Fruit fly (Drosophila melanogaster): Measurements from ENCODE around the gene ScpX.

ScpX gene

DNA sequence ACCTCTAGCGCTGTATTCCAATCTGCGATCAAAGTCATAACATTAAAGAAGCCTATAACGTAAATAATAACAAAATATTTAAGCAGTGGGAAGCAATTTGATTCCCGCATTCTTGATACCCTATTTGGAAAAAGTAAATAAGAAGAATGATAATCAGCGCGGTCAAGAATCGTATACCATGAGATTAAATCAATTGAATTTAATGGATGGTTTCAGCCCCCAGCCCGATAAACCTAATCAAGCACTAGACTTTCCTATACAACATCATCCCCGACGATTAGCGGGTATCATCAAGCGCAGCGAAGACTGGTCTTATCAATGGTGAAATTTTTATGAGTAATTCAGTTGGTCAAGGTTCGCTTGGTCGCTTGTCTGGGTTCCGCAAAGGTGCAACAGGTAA lies 12.5 kb downstream of the ScpX start:
- no peak for TF ChIP-seq noc (tag; optimal IDR thresholded peaks at IDR 0.05)

DNA sequence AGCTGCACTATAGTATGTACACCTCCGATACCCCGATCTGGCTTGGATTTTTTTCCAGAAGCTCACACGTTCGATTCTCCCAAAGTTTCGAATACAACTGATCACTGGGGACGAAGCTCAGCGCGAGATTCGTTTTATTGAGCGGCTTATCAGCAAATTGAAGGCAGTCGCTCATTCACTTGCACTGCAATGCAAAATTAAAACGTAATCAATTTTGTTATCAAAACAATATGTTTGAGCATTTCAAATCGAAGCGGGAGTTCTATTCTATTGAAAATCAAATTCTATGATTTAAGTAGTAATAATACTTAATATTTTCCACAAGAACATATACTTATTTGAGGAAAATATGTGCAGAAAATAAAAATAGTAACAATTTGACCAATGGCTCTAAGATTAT lies 13.4 kb downstream of the ScpX start, which contains the start of gene CG33120:
CG33120 (minus strand) TSS at position 101 of the 400 bp plus-strand sequence.
- TF ChIP-seq noc (tag; optimal IDR thresholded peaks at IDR 0.05): no peak

DNA sequence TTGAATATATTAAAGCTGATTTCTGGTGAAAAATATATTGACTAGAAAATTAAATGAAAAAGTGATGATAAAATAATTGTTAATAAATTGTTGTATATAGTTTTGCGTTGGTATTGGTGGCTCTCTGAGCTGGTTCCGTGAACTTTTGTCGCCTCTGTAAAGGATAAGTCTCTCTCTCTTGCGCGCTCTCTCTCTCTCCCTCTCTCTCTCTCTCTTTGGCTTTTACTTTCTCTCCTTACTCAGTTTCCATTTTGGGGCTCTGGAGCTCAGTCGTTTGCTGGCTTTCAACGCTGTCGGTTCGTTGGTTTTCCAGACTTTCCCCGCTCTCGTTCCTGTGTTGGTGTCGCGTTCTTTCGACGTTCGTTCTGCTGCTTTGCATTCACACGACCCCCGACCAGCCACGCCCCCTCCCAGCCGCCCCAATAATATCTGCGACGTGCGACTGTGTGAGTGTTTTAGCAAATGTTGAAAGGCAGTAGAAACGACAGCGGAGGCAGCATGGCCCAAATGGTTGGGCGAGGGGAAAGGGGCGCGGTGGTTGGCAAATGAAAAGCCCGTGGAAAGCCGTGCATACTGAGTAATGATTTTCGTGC lies 14.0 kb downstream of the ScpX start, which contains the start of gene CG17321:
CG17321 (plus strand) TSS at position 268 of the 593 bp plus-strand sequence.
- no peak for TF ChIP-seq noc (tag; optimal IDR thresholded peaks at IDR 0.05)

DNA sequence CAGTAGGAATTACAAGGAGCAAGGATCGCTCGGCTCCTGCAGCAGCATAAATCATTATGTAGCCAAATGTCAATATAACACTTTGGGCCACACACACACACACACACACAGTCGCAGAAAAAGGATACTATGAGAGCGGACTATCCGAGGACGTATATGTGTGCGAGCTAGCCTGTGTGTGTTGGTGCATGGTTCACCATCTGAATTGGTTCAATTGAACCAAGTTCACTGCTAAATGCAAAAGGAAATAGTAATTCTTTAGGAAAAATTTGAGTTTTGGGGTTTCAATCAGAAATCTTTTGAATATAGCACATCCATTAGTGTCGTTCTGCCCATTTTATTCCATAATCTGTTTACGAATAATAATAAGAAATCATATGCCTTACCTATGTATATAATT lies 15.1 kb downstream of the ScpX start:
- no peak for TF ChIP-seq noc (tag; optimal IDR thresholded peaks at IDR 0.05)

DNA sequence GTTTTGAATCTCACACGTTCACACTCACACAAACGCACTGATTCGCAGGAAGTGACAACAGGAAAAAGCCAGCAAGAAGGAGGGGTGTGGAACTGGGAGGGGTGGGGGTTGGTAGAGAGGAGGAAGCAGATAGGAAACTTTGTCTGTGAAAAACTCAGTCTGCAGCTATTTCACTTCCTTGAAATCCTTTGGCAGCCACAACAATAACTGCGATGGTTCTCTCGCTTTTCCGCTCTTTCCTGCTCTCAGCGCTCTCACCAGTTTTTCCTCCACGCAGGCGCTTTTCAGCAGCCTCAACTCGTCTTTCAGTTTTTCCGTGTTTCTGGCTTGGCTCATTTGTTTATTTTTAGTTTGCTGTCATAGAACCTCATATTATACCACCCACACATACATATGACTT lies 15.8 kb downstream of the ScpX start:
- no peak for TF ChIP-seq noc (tag; optimal IDR thresholded peaks at IDR 0.05)

DNA sequence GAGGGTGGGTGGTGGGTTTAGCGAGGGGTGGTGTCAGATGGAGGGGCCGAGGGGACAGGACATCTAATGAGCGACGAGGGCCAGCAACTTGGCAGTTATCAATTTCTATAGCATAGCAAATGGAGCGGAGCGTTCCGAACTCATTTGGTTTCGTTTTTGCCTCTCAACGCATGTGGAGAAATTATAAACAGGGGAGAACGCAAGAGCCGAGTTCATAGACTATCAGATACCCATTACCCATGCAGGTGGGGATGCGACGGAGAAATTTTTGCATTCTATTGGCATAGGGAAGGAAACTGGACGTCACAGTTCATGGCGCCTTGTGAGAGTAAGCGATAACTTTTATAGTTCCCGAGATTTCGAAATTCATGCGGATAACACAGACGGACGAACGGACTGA lies 21.2 kb downstream of the ScpX start:
- TF ChIP-seq noc (tag; optimal IDR thresholded peaks at IDR 0.05): no peak

DNA sequence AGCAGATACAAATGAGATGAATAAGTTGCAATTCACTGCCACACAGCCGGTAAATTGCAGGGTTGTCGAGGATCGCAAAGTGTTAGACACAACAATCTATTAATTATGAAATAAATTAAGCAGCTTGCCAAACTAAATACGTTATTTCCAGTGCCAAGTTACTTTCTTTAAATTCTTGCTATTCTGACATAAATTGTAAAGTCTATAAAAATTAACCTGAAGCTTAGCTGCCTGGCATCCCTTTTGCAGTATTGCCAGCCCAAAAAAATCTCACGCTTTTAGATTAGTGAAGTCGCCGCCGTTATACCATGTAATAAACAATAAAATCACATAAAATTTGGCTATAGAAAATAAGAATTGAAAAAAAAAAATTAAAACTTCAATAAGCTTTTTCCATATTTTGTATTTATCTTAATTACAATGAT lies 26.6 kb downstream of the ScpX start:
- TF ChIP-seq noc (tag; optimal IDR thresholded peaks at IDR 0.05): peak; percentile 96

DNA sequence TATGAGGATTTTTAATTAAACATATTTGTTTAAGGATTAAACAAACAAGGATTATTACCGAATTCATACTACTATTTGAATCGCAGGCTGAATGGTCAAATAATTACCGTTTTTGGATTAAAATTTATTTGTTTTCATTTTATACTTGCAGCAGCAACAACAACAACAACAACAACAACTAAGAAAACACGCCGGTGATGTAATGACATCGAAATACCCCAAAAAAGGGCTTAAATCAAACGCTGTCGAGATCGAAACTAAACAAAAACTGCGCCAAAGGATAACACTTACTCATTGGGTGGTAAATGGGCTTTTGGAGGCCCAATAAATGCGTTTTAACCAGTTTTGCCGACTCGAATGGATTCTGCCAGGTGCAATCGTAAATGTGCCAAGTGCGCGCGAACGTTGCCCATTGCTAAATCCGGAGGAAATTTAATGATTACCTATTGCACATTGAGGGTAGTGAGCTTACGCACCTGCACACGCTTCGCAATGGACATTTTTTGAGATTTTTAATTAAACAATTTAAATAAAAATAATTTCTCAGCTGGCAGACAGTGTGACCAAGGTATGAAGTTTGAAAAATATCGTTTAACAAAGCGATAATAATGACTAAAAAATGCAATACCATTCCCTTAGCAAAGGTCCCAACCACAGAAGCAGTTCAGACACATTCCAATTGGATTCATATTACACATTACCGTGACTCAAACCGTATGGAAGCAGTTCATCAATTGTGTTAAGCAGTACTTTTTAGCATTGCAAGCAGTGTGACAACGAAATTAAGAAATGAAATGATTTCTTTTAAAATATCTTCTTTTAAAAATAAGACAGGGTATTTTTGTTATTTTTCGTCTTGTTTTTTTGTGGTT lies 27.9 kb downstream of the ScpX start, which contains the start of the genes CG10602 and mRpL13:
CG10602 (minus strand) TSS at position 588 of the 872 bp plus-strand sequence.
mRpL13 (minus strand) TSS at position 588 of the 872 bp plus-strand sequence.
- no peak for TF ChIP-seq noc (tag; optimal IDR thresholded peaks at IDR 0.05)

DNA sequence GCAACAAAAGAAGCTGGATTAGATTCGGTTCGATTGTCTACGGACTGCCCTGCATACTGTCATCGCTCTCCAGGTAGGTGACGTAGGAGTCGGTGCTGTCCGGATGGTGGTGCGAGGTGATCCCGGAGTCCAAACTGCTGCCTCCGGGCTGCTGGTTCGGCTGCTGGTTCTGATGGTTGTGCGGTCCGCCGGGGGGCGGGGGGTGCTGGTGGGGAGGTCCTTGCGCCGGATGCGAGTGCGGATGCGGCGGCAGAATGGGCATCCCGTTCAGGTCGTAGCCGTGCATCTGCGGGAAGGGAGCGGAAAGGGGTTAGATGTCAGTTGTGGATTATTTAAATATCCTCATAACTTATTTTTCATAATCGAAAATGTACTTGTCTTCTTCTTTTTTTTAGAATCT lies 29.9 kb downstream of the ScpX start:
- TF ChIP-seq noc (tag; optimal IDR thresholded peaks at IDR 0.05): no peak

DNA sequence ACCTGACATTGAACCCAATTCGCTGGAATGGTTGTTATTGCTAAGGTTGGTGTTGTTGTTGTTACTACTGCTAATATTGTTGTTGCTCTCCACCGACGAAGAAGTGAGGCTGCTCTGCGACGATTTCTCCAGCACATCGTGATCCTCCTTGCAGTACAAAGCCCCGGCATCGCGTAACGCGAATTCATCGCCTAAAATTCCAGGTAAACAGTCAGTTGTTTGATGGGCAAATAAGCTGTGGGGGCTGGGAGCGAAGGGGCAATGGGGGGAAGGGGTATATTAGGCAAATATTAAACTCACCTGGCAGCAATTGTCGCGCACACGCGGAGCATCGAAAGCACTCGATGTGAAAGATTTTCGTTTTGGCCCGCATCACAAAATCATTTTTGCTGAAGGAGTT lies 33.1 kb downstream of the ScpX start:
- TF ChIP-seq noc (tag; optimal IDR thresholded peaks at IDR 0.05): no peak

DNA sequence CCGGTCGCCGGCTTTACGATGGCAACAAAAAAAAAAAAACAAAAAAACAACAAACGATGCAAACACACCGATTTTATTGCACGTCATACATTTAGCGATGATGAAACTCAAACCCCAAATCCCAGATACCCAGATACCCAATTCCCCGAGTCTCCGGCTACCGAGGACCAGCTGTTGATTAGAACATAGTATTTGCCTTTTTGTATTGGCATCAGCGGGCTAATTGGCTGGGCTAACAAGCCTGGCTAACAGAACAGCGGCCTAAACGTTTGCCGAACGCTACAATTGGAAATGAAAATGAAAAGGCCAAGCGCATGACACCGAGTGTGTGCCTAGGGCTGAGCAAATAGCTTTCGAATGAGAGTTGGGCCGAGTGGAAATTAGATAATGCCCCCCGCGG lies 34.0 kb downstream of the ScpX start:
- TF ChIP-seq noc (tag; optimal IDR thresholded peaks at IDR 0.05): no peak

DNA sequence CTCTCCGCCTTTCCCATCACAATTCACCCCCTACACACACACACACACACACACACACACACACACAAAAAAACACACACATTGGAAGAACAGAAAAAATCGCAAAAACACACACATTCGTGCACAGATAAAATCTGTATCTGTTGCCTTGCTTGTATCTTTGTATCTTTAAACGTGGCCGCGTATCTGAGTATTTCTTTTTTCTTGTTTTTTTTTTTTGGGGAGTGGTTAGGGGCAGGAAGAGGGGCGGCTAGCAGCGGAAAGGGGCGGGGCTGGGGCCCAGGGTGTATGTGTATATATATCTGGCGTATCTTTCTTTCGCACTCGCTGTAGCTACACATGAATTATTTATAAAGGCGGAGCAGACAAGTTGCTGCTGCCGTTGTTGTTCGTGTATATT lies 35.6 kb downstream of the ScpX start:
- no peak for TF ChIP-seq noc (tag; optimal IDR thresholded peaks at IDR 0.05)

DNA sequence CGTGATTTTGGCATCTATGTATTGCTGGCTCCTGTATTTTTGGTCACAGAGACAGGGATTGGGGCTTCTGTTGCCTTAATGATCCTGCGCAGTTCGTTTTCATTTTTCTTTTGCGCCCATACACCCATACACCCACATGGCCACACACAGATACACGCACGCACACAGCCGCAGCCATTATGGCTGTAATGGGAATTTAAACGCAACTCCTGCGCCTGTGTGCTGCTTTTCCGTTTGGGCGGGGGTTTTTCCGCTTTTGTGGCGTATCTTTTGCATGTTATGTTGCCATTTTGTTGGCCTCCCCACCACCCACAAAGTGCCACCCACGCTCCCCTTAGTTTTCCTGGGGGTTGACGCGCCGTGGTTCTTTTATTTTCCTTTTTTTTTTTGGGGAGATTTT lies 36.8 kb downstream of the ScpX start:
- TF ChIP-seq noc (tag; optimal IDR thresholded peaks at IDR 0.05): no peak

DNA sequence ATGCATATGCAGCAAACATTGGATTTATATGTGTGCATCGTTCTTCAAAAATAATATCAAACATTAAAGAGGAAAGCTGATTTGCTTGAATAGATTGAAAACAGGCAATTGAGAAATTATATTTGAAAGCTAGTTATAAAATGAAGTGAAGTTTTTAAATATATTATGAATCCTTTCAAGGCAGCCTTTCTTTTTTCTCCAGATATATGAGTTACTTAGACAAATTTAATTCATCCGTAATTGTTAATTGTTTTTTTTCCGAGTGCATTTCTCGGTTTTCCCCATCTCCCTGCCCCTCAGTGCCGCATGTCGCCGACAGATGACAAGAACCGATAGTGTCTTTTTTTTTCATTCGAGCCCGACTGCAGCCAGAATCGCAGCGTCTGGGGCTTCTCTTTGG lies 40.8 kb downstream of the ScpX start:
- no peak for TF ChIP-seq noc (tag; optimal IDR thresholded peaks at IDR 0.05)

DNA sequence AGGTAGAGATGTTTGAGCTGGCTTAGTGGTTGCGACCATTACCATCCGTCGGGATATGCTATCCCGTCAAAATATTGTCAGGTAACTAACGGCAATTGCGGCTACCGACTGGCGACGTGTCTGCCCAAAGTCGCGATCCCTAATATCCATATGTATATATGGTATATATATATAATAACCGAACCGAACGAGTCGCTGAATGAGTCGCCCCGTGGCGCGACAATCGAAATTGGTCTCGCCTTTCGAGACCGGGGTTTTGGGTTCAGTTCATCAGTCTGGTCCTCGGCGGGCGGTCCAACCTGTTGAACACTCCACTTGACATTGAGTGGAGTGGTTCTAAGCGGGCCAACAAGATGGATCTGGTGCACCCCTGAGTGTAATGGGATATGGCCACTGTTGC lies 44.2 kb downstream of the ScpX start:
- no peak for TF ChIP-seq noc (tag; optimal IDR thresholded peaks at IDR 0.05)

DNA sequence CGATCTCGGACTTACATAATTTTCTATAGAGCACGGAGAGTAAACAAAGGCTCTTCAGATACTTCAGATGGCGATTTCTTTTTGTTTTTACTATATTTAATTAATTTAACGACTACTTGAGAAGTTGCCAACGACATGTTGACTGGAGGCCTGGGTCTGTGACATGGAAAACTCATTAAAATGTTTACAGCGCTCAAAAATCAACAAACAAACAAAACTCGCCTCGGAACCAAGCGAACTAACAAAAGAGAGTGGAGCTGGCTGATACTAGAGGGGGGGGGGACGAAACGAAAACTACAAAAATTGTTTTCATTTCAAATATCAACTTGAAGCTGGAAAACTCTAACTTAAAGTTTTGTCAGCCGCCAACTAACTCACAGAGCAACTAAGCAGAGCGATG lies 47.4 kb downstream of the ScpX start:
- TF ChIP-seq noc (tag; optimal IDR thresholded peaks at IDR 0.05): no peak

DNA sequence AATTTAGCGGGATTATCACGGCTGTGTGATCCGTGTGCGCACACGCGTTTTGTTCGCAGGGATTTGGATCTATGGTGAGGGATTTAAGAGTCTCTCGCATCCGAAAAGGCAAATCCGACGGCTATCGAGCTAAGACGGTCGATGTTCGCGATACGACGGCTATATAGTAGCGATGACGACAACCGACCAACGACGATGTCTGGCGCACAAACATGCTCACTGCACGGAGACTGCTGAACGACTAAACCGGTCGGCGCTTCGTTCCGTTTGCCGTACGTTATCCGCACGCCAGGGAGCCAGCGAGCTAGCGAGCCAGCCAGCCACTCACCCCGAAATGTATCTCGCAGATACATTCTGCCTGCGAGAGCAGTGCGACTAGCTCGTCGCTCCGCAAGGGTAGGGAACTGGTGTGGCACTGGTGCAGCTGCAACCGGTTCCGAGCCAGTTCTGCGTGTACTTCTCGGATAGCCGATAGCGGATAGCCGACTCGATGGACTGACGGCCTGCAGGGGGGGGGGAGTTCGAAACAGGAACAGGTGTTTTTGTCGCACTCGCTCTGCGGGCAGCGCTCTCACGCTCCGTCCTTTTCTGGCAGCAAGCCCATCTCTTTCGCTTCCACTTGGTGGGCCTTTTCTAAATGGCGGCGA lies 50.1 kb downstream of the ScpX start, which contains the start of gene tup:
tup (minus strand) TSS at position 248 of the 647 bp plus-strand sequence.
- no peak for TF ChIP-seq noc (tag; optimal IDR thresholded peaks at IDR 0.05)
